6 worm cellular contexts compared by ENCODE assay signal in the genomic region with DNA sequence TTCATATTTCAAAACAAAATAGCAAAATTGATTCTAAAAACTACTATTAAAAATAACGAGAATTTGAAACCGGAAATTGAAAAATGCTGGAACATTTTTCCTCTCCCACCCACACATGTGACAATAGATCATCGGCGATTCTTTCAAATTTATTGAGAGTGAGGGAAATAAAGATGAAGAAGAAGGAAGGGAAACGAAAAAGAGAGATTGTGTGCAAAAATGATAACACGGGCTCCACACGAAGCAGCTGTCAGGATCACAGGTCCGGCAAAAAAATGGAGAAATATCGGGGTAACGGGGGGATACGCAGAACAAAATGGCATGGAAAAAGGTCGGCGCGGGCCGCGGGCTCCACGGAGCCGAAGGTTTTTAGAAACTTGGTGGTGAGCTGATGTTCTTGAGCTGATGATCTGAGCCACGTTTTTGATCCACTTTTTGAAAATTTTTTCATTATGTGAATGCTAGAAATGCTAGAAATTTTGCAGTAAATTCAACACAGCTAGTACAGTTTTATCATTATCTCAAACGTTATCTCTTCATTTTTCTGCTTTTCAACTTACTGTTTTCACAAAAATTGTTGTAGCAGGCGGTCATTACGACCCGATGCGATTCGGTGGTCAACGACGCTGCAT.
TF ChIP-seq lines count a peak whose summit lies in the region.

A gene (plus strand): TSS at position 582 of the 632 bp plus-strand sequence.

TF ChIP-seq in whole organism, L1 larva, 84 proteins besides CTCF, POLR2A, EP300 and RAD21 (continues in another document):
- no peak for TF ChIP-seq lin-35 (GFP tag; optimal IDR thresholded peaks at IDR 0.05; lab: Kevin White, UChicago)
- no peak for TF ChIP-seq alr-1 (tag; optimal IDR thresholded peaks at IDR 0.05; lab: Kevin White, UChicago; ENCODE audit: borderline replicate concordance)
- peak; percentile 88 for TF ChIP-seq lin-14 (GFP tag; optimal IDR thresholded peaks at IDR 0.05; lab: Kevin White, UChicago)
- no peak for TF ChIP-seq fos-1 (tag; optimal IDR thresholded peaks at IDR 0.05; lab: Kevin White, UChicago)
- no peak for TF ChIP-seq hpl-2 (GFP tag; optimal IDR thresholded peaks at IDR 0.05; lab: Kevin White, UChicago)
- TF ChIP-seq nhr-20 (tag; optimal IDR thresholded peaks at IDR 0.05; lab: Kevin White, UChicago): peak; percentile 21
- TF ChIP-seq ceh-90 (tag; optimal IDR thresholded peaks at IDR 0.05; lab: Kevin White, UChicago): no peak
- TF ChIP-seq dpl-1 (GFP tag; optimal IDR thresholded peaks at IDR 0.05; lab: Kevin White, UChicago): no peak
- no peak for TF ChIP-seq blmp-1 (tag; optimal IDR thresholded peaks at IDR 0.05; lab: Kevin White, UChicago)
- no peak for TF ChIP-seq ceh-88 (GFP tag; IDR thresholded peaks at IDR 0.05; lab: Robert Waterston, UW)
- no peak for TF ChIP-seq unc-98 (GFP tag; IDR thresholded peaks at IDR 0.05; lab: Robert Waterston, UW)
- no peak for TF ChIP-seq fkh-4 (tag; optimal IDR thresholded peaks at IDR 0.05; lab: Kevin White, UChicago; ENCODE audit: borderline replicate concordance)
- TF ChIP-seq pqm-1 (tag; optimal IDR thresholded peaks at IDR 0.05; lab: Kevin White, UChicago): no peak
- TF ChIP-seq egl-27 (tag; optimal IDR thresholded peaks at IDR 0.05; lab: Kevin White, UChicago): no peak

TF ChIP-seq in whole organism, L2 larva, 48 proteins besides CTCF, POLR2A, EP300 and RAD21:
- TF ChIP-seq F13H6.1 (tag; optimal IDR thresholded peaks at IDR 0.05; lab: Kevin White, UChicago): peak; percentile 57
- TF ChIP-seq C34F6.9 (tag; optimal IDR thresholded peaks at IDR 0.05; lab: Kevin White, UChicago): peak; percentile 40
- TF ChIP-seq mbf-1 (tag; optimal IDR thresholded peaks at IDR 0.05; lab: Kevin White, UChicago): no peak
- no peak for TF ChIP-seq lin-39 (tag; optimal IDR thresholded peaks at IDR 0.05; lab: Kevin White, UChicago)
- TF ChIP-seq nhr-129 (tag; optimal IDR thresholded peaks at IDR 0.05; lab: Kevin White, UChicago): peak; percentile 33
- peak; percentile 70 for TF ChIP-seq sma-9 (GFP tag; optimal IDR thresholded peaks at IDR 0.05; lab: Kevin White, UChicago)
- TF ChIP-seq sma-9 (tag; optimal IDR thresholded peaks at IDR 0.05; lab: Kevin White, UChicago): no peak
- TF ChIP-seq lsy-2 (tag; optimal IDR thresholded peaks at IDR 0.05; lab: Kevin White, UChicago): peak in 1 of 2 experiments; percentile 39

TF ChIP-seq in whole organism, L3 larva, 47 proteins besides CTCF, POLR2A, EP300 and RAD21:
- no peak for TF ChIP-seq nhr-25 (tag; optimal IDR thresholded peaks at IDR 0.05; lab: Kevin White, UChicago)
- TF ChIP-seq nhr-28 (tag; optimal IDR thresholded peaks at IDR 0.05; lab: Kevin White, UChicago): no peak
- peak; percentile 40 for TF ChIP-seq nhr-11 (tag; optimal IDR thresholded peaks at IDR 0.05; lab: Kevin White, UChicago)
- TF ChIP-seq hmg-11 (tag; optimal IDR thresholded peaks at IDR 0.05; lab: Kevin White, UChicago): no peak
- no peak for TF ChIP-seq egl-5 (tag; optimal IDR thresholded peaks at IDR 0.05; lab: Kevin White, UChicago)
- TF ChIP-seq egl-27 (tag; optimal IDR thresholded peaks at IDR 0.05; lab: Kevin White, UChicago): no peak
- peak; percentile 31 for TF ChIP-seq nfya-1 (tag; optimal IDR thresholded peaks at IDR 0.05; lab: Kevin White, UChicago; ENCODE audit: insufficient read depth)
- no peak for TF ChIP-seq mml-1 (tag; optimal IDR thresholded peaks at IDR 0.05; lab: Kevin White, UChicago)
- TF ChIP-seq ama-1 (optimal IDR thresholded peaks at IDR 0.05; lab: Kevin White, UChicago): no peak
- no peak for TF ChIP-seq ceh-82 (tag; optimal IDR thresholded peaks at IDR 0.05; lab: Kevin White, UChicago)
- TF ChIP-seq aly-2 (tag; optimal IDR thresholded peaks at IDR 0.05; lab: Kevin White, UChicago): no peak
- no peak for TF ChIP-seq nhr-23 (tag; optimal IDR thresholded peaks at IDR 0.05; lab: Kevin White, UChicago)
- no peak for TF ChIP-seq fkh-2 (tag; optimal IDR thresholded peaks at IDR 0.05; lab: Kevin White, UChicago)
- TF ChIP-seq ZK546.5 (tag; optimal IDR thresholded peaks at IDR 0.05; lab: Kevin White, UChicago): no peak
- TF ChIP-seq fkh-10 (GFP tag; optimal IDR thresholded peaks at IDR 0.05; lab: Kevin White, UChicago): no peak
- no peak for TF ChIP-seq zag-1 (tag; optimal IDR thresholded peaks at IDR 0.05; lab: Kevin White, UChicago)
- no peak for TF ChIP-seq daf-12 (tag; optimal IDR thresholded peaks at IDR 0.05; lab: Kevin White, UChicago)

TF ChIP-seq in whole organism, L4 larva, 104 proteins besides CTCF, POLR2A, EP300 and RAD21:
- TF ChIP-seq lin-1 (GFP tag; IDR thresholded peaks at IDR 0.05; lab: Robert Waterston, UW) (no peak), F49E8.2 (tag; optimal IDR thresholded peaks at IDR 0.05; lab: Kevin White, UChicago; ENCODE audit: borderline replicate concordance) (no peak), ZK337.2 (GFP tag; IDR thresholded peaks at IDR 0.05; lab: Robert Waterston, UW) (0 out of 2 replicates have a peak, but pooled peaks have one; percentile 19), nhr-25 (tag; optimal IDR thresholded peaks at IDR 0.05; lab: Kevin White, UChicago; ENCODE audit: borderline replicate concordance, insufficient read depth) (no peak), sdz-12 (GFP tag; optimal IDR thresholded peaks at IDR 0.05; lab: Kevin White, UChicago) (no peak), hlh-11 (tag; optimal IDR thresholded peaks at IDR 0.05; lab: Kevin White, UChicago) (peak; percentile 48), daf-12 (tag; optimal IDR thresholded peaks at IDR 0.05; lab: Kevin White, UChicago) (no peak), unc-62 (GFP tag; optimal IDR thresholded peaks at IDR 0.05 in 1 of 2; lab: Kevin White, UChicago) (peak in 1 of 2 experiments; percentile 11), unc-62 (tag; optimal IDR thresholded peaks at IDR 0.05; lab: Kevin White, UChicago) (no peak), daf-16 (GFP tag; optimal IDR thresholded peaks at IDR 0.05; lab: Kevin White, UChicago) (peak in 1 of 2 experiments; percentile 44), daf-16 (tag; optimal IDR thresholded peaks at IDR 0.05; lab: Kevin White, UChicago) (no peak), hlh-30 (tag; optimal IDR thresholded peaks at IDR 0.05; lab: Kevin White, UChicago; ENCODE audit: insufficient read depth) (peak; percentile 13), tag-97 (GFP tag; IDR thresholded peaks at IDR 0.05; lab: Robert Waterston, UW) (no peak), nhr-11 (tag; optimal IDR thresholded peaks at IDR 0.05; lab: Kevin White, UChicago) (peak; percentile 90)

TF ChIP-seq in whole organism, late embryonic, 69 proteins besides CTCF, POLR2A, EP300 and RAD21:
- TF ChIP-seq ref-2 (tag; optimal IDR thresholded peaks at IDR 0.05; lab: Kevin White, UChicago) (no peak), nfya-1 (tag; optimal IDR thresholded peaks at IDR 0.05; lab: Kevin White, UChicago) (no peak), ama-1 (optimal IDR thresholded peaks at IDR 0.05; lab: Kevin White, UChicago) (no peak), hlh-8 (tag; optimal IDR thresholded peaks at IDR 0.05; lab: Kevin White, UChicago) (no peak), rnt-1 (tag; optimal IDR thresholded peaks at IDR 0.05; lab: Kevin White, UChicago) (peak; percentile 23), nhr-11 (tag; optimal IDR thresholded peaks at IDR 0.05; lab: Kevin White, UChicago) (peak; percentile 87), hlh-13 (GFP tag; optimal IDR thresholded peaks at IDR 0.05; lab: Kevin White, UChicago) (no peak), pax-1 (tag; optimal IDR thresholded peaks at IDR 0.05; lab: Kevin White, UChicago) (no peak), ceh-24 (tag; optimal IDR thresholded peaks at IDR 0.05; lab: Kevin White, UChicago) (no peak), ceh-18 (tag; optimal IDR thresholded peaks at IDR 0.05; lab: Kevin White, UChicago) (peak; percentile 77), ceh-22 (tag; optimal IDR thresholded peaks at IDR 0.05; lab: Kevin White, UChicago) (no peak), ceh-6 (GFP tag; optimal IDR thresholded peaks at IDR 0.05; lab: Kevin White, UChicago) (no peak), ahr-1 (tag; optimal IDR thresholded peaks at IDR 0.05; lab: Kevin White, UChicago) (no peak), unc-86 (tag; optimal IDR thresholded peaks at IDR 0.05; lab: Kevin White, UChicago) (no peak), tbx-2 (tag; optimal IDR thresholded peaks at IDR 0.05; lab: Kevin White, UChicago) (no peak), elt-2 (tag; optimal IDR thresholded peaks at IDR 0.05; lab: Kevin White, UChicago) (no peak), ceh-19 (GFP tag; optimal IDR thresholded peaks at IDR 0.05; lab: Kevin White, UChicago) (no peak), dmd-4 (tag; optimal IDR thresholded peaks at IDR 0.05; lab: Kevin White, UChicago; ENCODE audit: borderline replicate concordance) (no peak), ttx-3 (tag; optimal IDR thresholded peaks at IDR 0.05; lab: Kevin White, UChicago) (no peak)
TF ChIP-seq in whole organism, late embryonic: peak in this region for 3.

TF ChIP-seq in whole organism, mixed stage, embryonic, 35 proteins besides CTCF, POLR2A, EP300 and RAD21:
- TF ChIP-seq elt-1 (tag; optimal IDR thresholded peaks at IDR 0.05; lab: Kevin White, UChicago; ENCODE audit: borderline replicate concordance, insufficient read depth): no peak
- no peak for TF ChIP-seq snpc-4 (tag; optimal IDR thresholded peaks at IDR 0.05; lab: Kevin White, UChicago)
- TF ChIP-seq nhr-237 (tag; optimal IDR thresholded peaks at IDR 0.05; lab: Kevin White, UChicago): no peak
- no peak for TF ChIP-seq cnd-1 (tag; optimal IDR thresholded peaks at IDR 0.05; lab: Kevin White, UChicago)
- TF ChIP-seq ham-2 (GFP tag; optimal IDR thresholded peaks at IDR 0.05; lab: Kevin White, UChicago): no peak
- TF ChIP-seq tbx-8 (GFP tag; optimal IDR thresholded peaks at IDR 0.05; lab: Kevin White, UChicago): no peak
- no peak for TF ChIP-seq nhr-12 (tag; optimal IDR thresholded peaks at IDR 0.05; lab: Kevin White, UChicago)
- TF ChIP-seq hlh-1 (tag; optimal IDR thresholded peaks at IDR 0.05; lab: Kevin White, UChicago): peak; percentile 86
- TF ChIP-seq unc-120 (tag; optimal IDR thresholded peaks at IDR 0.05; lab: Kevin White, UChicago; ENCODE audit: poor library complexity, severe bottlenecking): peak; percentile 55
- TF ChIP-seq sem-2 (GFP tag; optimal IDR thresholded peaks at IDR 0.05; lab: Kevin White, UChicago): no peak
- no peak for TF ChIP-seq unc-39 (tag; optimal IDR thresholded peaks at IDR 0.05; lab: Kevin White, UChicago)
- TF ChIP-seq lin-32 (GFP tag; optimal IDR thresholded peaks at IDR 0.05; lab: Kevin White, UChicago): no peak
TF ChIP-seq in whole organism, mixed stage, embryonic: peak in this region for 2.
